Worm (Caenorhabditis elegans) whole organism, L1 larva: ENCODE data around the gene srh-147.

Experiments
- C04F5.9 ChIP-seq: sonication (generic microtip); optimal IDR thresholded peaks from 2 replicates; lab custom pipeline; 2016; ENCODE audit warnings: missing genetic modification characterization, missing compliant biosample characterization
- C34B4.2 ChIP-seq: sonication (generic microtip); optimal IDR thresholded peaks from 2 replicates; lab custom pipeline; 2017; ENCODE audit warnings: mild to moderate bottlenecking, missing genetic modification characterization, missing compliant biosample characterization
- Y116A8C.19 ChIP-seq: sonication (generic microtip); optimal IDR thresholded peaks from 2 replicates; lab custom pipeline; 2016; ENCODE audit warnings: missing compliant biosample characterization, missing genetic modification characterization, borderline replicate concordance
- aha-1 ChIP-seq: fragments of 150-350 bp; optimal IDR thresholded peaks from 2 replicates; lab custom pipeline; 2014; ENCODE audit warnings: missing biosample characterization, missing genetic modification characterization
- ama-1 ChIP-seq: fragments of 150-350 bp; optimal IDR thresholded peaks from 2 replicates; lab custom pipeline; 2014
- blmp-1 ChIP-seq: fragments of 150-350 bp; optimal IDR thresholded peaks from 2 replicates; lab custom pipeline; 2014; ENCODE audit warnings: missing biosample characterization, missing genetic modification characterization
- ceh-88 ChIP-seq: fragments of 200-800 bp; sonication (Bioruptor generic); IDR thresholded peaks from 2 replicates; pipeline ENCODE4 v1.3.6; 2022; ENCODE audit warnings: missing genetic modification characterization, missing compliant biosample characterization
- ceh-90 ChIP-seq: sonication (generic microtip); optimal IDR thresholded peaks from 2 replicates; lab custom pipeline; 2016; ENCODE audit warnings: missing genetic modification characterization, missing compliant biosample characterization
- dsc-1 ChIP-seq: sonication (generic microtip); optimal IDR thresholded peaks from 2 replicates; lab custom pipeline; 2016; ENCODE audit warnings: mild to moderate bottlenecking, missing genetic modification characterization, missing compliant biosample characterization
- efl-3 ChIP-seq: fragments of 200-800 bp; sonication (Bioruptor generic); optimal IDR thresholded peaks from 2 replicates; lab custom pipeline; 2018; ENCODE audit warnings: mild to moderate bottlenecking, missing genetic modification characterization, missing compliant biosample characterization
- egl-27 ChIP-seq, 2 experiments: fragments of 150-350 bp in 1 of 2; sonication (generic microtip); optimal IDR thresholded peaks; 3 replicates each; lab custom pipeline; 2017 to 2018; ENCODE audit warnings: missing biosample characterization in 2 of 2, missing genetic modification characterization in 2 of 2, missing genetic modification reagents in 2 of 2
- elt-2 ChIP-seq: sonication (generic microtip); optimal IDR thresholded peaks from 2 replicates; lab custom pipeline; 2016; ENCODE audit warnings: missing genetic modification characterization, mild to moderate bottlenecking, inconsistent platforms, missing compliant biosample characterization, missing genetic modification reagents
- fkh-4 ChIP-seq: sonication (generic microtip); optimal IDR thresholded peaks from 2 replicates; lab custom pipeline; 2016; ENCODE audit warnings: missing compliant biosample characterization, missing genetic modification characterization, borderline replicate concordance
- fkh-8 ChIP-seq: sonication (generic microtip); optimal IDR thresholded peaks from 2 replicates; lab custom pipeline; 2016; ENCODE audit warnings: mild to moderate bottlenecking, missing genetic modification characterization, missing compliant biosample characterization
- grh-1 ChIP-seq: fragments of 200-800 bp; sonication (Bioruptor generic); IDR thresholded peaks from 2 replicates; pipeline ENCODE4 v1.3.6; 2022; ENCODE audit warnings: missing genetic modification reagents, missing genetic modification characterization, missing compliant biosample characterization
- hlh-4 ChIP-seq: sonication (generic microtip); optimal IDR thresholded peaks from 2 replicates; lab custom pipeline; 2016; ENCODE audit warnings: mild to moderate bottlenecking, missing genetic modification characterization, missing compliant biosample characterization
- hpl-2 ChIP-seq: fragments of 150-350 bp; optimal IDR thresholded peaks from 2 replicates; lab custom pipeline; 2014; ENCODE audit warnings: missing biosample characterization, missing genetic modification reagents, missing genetic modification characterization
- irx-1 ChIP-seq: sonication (generic microtip); optimal IDR thresholded peaks from 2 replicates; lab custom pipeline; 2016; ENCODE audit warnings: missing genetic modification characterization, missing compliant biosample characterization
- lin-14 ChIP-seq: fragments of 200-800 bp; sonication (Bioruptor generic); optimal IDR thresholded peaks from 2 replicates; lab custom pipeline; 2018; ENCODE audit warnings: mild to moderate bottlenecking, missing genetic modification characterization, moderate library complexity, missing compliant biosample characterization
- lin-15B ChIP-seq: fragments of 150-350 bp; sonication (generic microtip); optimal IDR thresholded peaks from 3 replicates; lab custom pipeline; 2014; ENCODE audit warnings: missing biosample characterization, missing genetic modification characterization
- lin-35 ChIP-seq, 2 experiments: fragments of 150-350 bp; optimal IDR thresholded peaks; 2 replicates each; lab custom pipeline; 2014; ENCODE audit warnings: missing biosample characterization in 2 of 2, missing genetic modification characterization in 2 of 2, missing genetic modification reagents in 2 of 2
- mdl-1 ChIP-seq, 2 experiments: fragments of 150-350 bp; optimal IDR thresholded peaks; 2 replicates each; lab custom pipeline; 2014 to 2017; ENCODE audit warnings: missing biosample characterization in 2 of 2, missing genetic modification characterization in 2 of 2, inconsistent platforms in 1 of 2
- mep-1 ChIP-seq: fragments of 150-350 bp; optimal IDR thresholded peaks from 2 replicates; lab custom pipeline; 2014; ENCODE audit warnings: missing biosample characterization, missing genetic modification characterization
- nhr-11 ChIP-seq: fragments of 150-350 bp; optimal IDR thresholded peaks from 2 replicates; lab custom pipeline; 2014; ENCODE audit warnings: missing biosample characterization, missing genetic modification characterization
- nhr-12 ChIP-seq: sonication (generic microtip); optimal IDR thresholded peaks from 2 replicates; lab custom pipeline; 2017; ENCODE audit warnings: missing biosample characterization, missing genetic modification characterization
- nhr-19 ChIP-seq: fragments of 200-800 bp; sonication (Bioruptor generic); conservative IDR thresholded peaks from 2 replicates; pipeline ENCODE4 v1.3.6; 2022; ENCODE audit warnings: missing genetic modification characterization, missing compliant biosample characterization
- nhr-20 ChIP-seq: sonication (generic microtip); optimal IDR thresholded peaks from 2 replicates; lab custom pipeline; 2016; ENCODE audit warnings: mild to moderate bottlenecking, missing genetic modification characterization, missing compliant biosample characterization
- nhr-71 ChIP-seq: sonication (generic microtip); optimal IDR thresholded peaks from 2 replicates; lab custom pipeline; 2016; ENCODE audit warnings: mild to moderate bottlenecking, missing genetic modification characterization, moderate library complexity, missing compliant biosample characterization
- nhr-76 ChIP-seq: sonication (generic microtip); optimal IDR thresholded peaks from 2 replicates; lab custom pipeline; 2017; ENCODE audit warnings: missing biosample characterization, missing genetic modification characterization
- nhr-84 ChIP-seq: sonication (generic microtip); optimal IDR thresholded peaks from 2 replicates; lab custom pipeline; 2017; ENCODE audit warnings: missing biosample characterization, missing genetic modification characterization
- pax-3 ChIP-seq: fragments of 200-800 bp; sonication (Bioruptor generic); optimal IDR thresholded peaks from 2 replicates; lab custom pipeline; 2018; ENCODE audit warnings: mild to moderate bottlenecking, missing genetic modification characterization, moderate library complexity, missing compliant biosample characterization
- pqm-1 ChIP-seq: sonication (generic microtip); optimal IDR thresholded peaks from 3 replicates; lab custom pipeline; 2017; ENCODE audit warnings: missing biosample characterization, missing genetic modification characterization
- skn-1 ChIP-seq: fragments of 150-350 bp; optimal IDR thresholded peaks from 2 replicates; lab custom pipeline; 2014; ENCODE audit warnings: missing biosample characterization, missing genetic modification characterization
- snpc-4 ChIP-seq: fragments of 150-350 bp; optimal IDR thresholded peaks from 2 replicates; lab custom pipeline; 2014; ENCODE audit warnings: missing biosample characterization, missing genetic modification characterization
- snu-23 ChIP-seq: sonication (generic microtip); optimal IDR thresholded peaks from 2 replicates; lab custom pipeline; 2016; ENCODE audit warnings: missing genetic modification characterization, missing compliant biosample characterization
- sptf-1 ChIP-seq: fragments of 150-350 bp; optimal IDR thresholded peaks from 2 replicates; lab custom pipeline; 2014; ENCODE audit warnings: missing biosample characterization, missing genetic modification characterization
- sup-37 ChIP-seq: fragments of 200-800 bp; sonication (Bioruptor generic); optimal IDR thresholded peaks from 2 replicates; lab custom pipeline; 2018; ENCODE audit warnings: mild to moderate bottlenecking, missing genetic modification characterization, missing compliant biosample characterization
- tbx-2 ChIP-seq: sonication (generic microtip); optimal IDR thresholded peaks from 2 replicates; lab custom pipeline; 2016; ENCODE audit warnings: missing genetic modification characterization, missing compliant biosample characterization
- tlp-1 ChIP-seq: fragments of 150-350 bp; optimal IDR thresholded peaks from 2 replicates; lab custom pipeline; 2014; ENCODE audit warnings: missing biosample characterization, missing genetic modification characterization
- unc-62 ChIP-seq: fragments of 150-350 bp; optimal IDR thresholded peaks from 2 replicates; lab custom pipeline; 2014; ENCODE audit warnings: missing biosample characterization, missing genetic modification reagents, missing genetic modification characterization
- zag-1 ChIP-seq: fragments of 150-350 bp; optimal IDR thresholded peaks from 2 replicates; lab custom pipeline; 2014; ENCODE audit warnings: missing biosample characterization, missing genetic modification characterization
- ztf-4 ChIP-seq: fragments of 150-350 bp; optimal IDR thresholded peaks from 2 replicates; lab custom pipeline; 2014; ENCODE audit warnings: missing biosample characterization, missing genetic modification characterization

The srh-147 gene

DNA sequence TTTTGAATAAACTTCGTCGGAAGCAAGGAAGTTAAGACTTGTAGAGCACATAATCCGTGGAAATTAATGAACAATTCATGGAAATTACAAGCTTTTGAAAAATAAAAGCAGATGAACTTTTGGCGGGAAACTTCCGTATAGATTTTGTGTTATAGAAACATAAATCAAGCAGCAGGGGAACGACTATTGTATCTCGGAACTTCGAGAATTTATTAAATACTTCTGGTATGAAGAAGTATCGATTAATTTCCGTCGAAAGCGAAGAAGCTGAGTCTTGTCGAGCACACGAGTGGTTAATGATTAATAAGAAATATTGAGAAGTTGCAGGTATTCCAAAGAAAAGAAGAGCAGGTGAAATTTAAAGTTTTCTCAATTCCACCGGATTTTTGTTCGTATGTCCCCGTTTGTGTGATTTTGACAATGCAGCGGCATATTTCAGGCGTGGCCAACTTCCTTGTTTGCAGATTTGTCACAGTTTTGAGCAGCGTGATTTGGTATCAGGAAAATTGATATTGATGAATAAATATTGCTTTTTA is at the start of gene srh-147:
Gene srh-147 (minus strand): TSS at position 51 of the 536 bp plus-strand sequence.
- TF ChIP-seq hlh-4 (tag; lab: Kevin White, UChicago), result peak; percentile 92

DNA sequence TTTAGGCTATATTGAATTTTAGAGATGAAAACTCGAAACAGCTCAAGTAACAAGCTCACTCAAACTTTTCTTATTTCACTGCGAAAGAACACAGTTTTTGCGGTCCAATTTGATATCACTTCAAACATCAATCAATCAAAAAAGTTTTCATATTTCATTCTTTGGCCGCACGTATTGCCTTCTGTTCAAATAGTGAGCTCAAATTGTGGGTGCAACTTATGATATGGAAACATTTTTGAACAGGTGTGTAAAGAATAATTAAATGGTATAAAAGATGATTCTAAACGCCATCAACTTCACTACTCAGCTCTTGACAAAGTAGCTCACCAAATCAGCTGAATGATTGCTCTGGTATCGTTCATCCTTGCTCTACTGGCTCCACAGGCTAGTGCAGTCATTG is 49.6 kb upstream of the srh-147 start, which contains the start of gene T06C12.14:
Gene T06C12.14 (plus strand): TSS at position 301 of the 400 bp plus-strand sequence.
- TF ChIP-seq efl-3 (GFP tag; lab: Kevin White, UChicago) (no peak), ceh-90 (tag; lab: Kevin White, UChicago) (no peak), egl-27 (tag; optimal IDR thresholded peaks at IDR 0.05; lab: Kevin White, UChicago) (no peak), nhr-20 (no peak), dsc-1 (tag; lab: Kevin White, UChicago) (no peak), ztf-4 (no peak), blmp-1 (tag; lab: Kevin White, UChicago) (no peak), zag-1 (tag; lab: Kevin White, UChicago) (no peak), snu-23 (GFP tag; lab: Kevin White, UChicago) (no peak), lin-15B (tag; lab: Kevin White, UChicago) (no peak), sptf-1 (tag; lab: Kevin White, UChicago) (no peak), skn-1 (tag; lab: Kevin White, UChicago) (no peak), pqm-1 (no peak), lin-14 (GFP tag; lab: Kevin White, UChicago) (no peak), irx-1 (tag; lab: Kevin White, UChicago) (no peak)

ce11 chrV:15897696-15898095 is 47.6 kb upstream of the srh-147 start, which contains the start of gene str-60:
str-60 (plus strand) TSS chrV:15897996.
- no peak for TF ChIP-seq lin-35 (GFP tag; optimal IDR thresholded peaks at IDR 0.05; lab: Kevin White, UChicago)
- TF ChIP-seq nhr-12, result no peak
- TF ChIP-seq snpc-4 (tag; lab: Kevin White, UChicago), result no peak
- TF ChIP-seq C34B4.2 (tag; lab: Kevin White, UChicago), result no peak
- TF ChIP-seq fkh-4, result no peak
- TF ChIP-seq nhr-71 (tag; lab: Kevin White, UChicago), result no peak
- no peak for TF ChIP-seq tbx-2 (tag; lab: Kevin White, UChicago)
- no peak for TF ChIP-seq nhr-76
- no peak for TF ChIP-seq hlh-4 (tag; lab: Kevin White, UChicago)
- TF ChIP-seq nhr-84 (tag; lab: Kevin White, UChicago), result no peak
- TF ChIP-seq fkh-8, result no peak
- TF ChIP-seq pqm-1, result no peak
- no peak for TF ChIP-seq elt-2
- TF ChIP-seq aha-1 (tag; lab: Kevin White, UChicago), result no peak

ce11 chrV:15896671-15897070 is 46.5 kb upstream of the srh-147 start, which contains the start of gene nhr-213:
nhr-213 (minus strand) TSS chrV:15896771.
- TF ChIP-seq Y116A8C.19 (tag; lab: Kevin White, UChicago), result no peak
- TF ChIP-seq snu-23 (GFP tag; lab: Kevin White, UChicago), result no peak
- TF ChIP-seq ama-1 (lab: Kevin White, UChicago), result no peak
- TF ChIP-seq mep-1 (tag; lab: Kevin White, UChicago), result no peak
- TF ChIP-seq hlh-4 (tag; lab: Kevin White, UChicago), result no peak
- TF ChIP-seq ceh-90 (tag; lab: Kevin White, UChicago), result no peak
- TF ChIP-seq elt-2, result no peak
- TF ChIP-seq ceh-88 (GFP tag; lab: Robert Waterston, UW), result no peak
- TF ChIP-seq egl-27 (tag; optimal IDR thresholded peaks at IDR 0.05; lab: Kevin White, UChicago), result no peak
- TF ChIP-seq hpl-2 (GFP tag; lab: Kevin White, UChicago), result no peak
- TF ChIP-seq nhr-11 (tag; lab: Kevin White, UChicago), result no peak

DNA sequence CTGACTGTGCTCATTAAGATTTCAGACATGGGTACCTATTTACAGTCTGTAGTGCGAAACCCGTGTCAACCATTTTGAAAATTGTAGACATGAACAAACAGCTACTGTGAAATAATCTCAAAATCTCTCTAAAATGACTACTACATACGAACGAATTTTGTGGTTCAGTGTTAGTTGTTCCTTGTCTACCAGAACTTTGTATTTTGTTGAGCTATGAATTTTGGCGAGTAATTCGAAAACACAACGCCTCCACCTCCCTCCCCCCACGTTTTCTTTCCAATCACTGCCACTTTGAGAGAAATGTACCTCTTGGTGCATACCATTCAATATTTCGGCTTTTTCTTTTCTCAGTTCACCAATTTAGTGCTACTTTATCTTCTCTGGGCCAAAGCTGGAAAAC is 42.6 kb upstream of the srh-147 start, which contains the start of gene T06C12.11:
Gene T06C12.11 (plus strand): TSS at position 301 of the 400 bp plus-strand sequence.
- TF ChIP-seq C04F5.9 (tag; lab: Kevin White, UChicago) (no peak), snu-23 (GFP tag; lab: Kevin White, UChicago) (no peak), pax-3 (tag; lab: Kevin White, UChicago) (no peak), mdl-1 (tag; optimal IDR thresholded peaks at IDR 0.05; lab: Kevin White, UChicago) (no peak), unc-62 (GFP tag; lab: Kevin White, UChicago) (no peak), tlp-1 (tag; lab: Kevin White, UChicago) (no peak), skn-1 (tag; lab: Kevin White, UChicago) (no peak), snpc-4 (tag; lab: Kevin White, UChicago) (no peak), nhr-19 (GFP tag; lab: Robert Waterston, UW) (no peak), grh-1 (GFP tag; lab: Robert Waterston, UW) (no peak), sup-37 (no peak)
